Worm (Caenorhabditis elegans) whole organism, L4 larva: ENCODE results near the gene C50A2.3.
"Not testable (repeated sequence)": the region's sequence is repeated elsewhere in the genome, so short reads cannot be mapped to it uniquely, and the experiment has no call there.

Source experiments
- ceh-44 ChIP-seq: fragments of 200-800 bp; sonication (Bioruptor generic); IDR thresholded peaks from 2 replicates; pipeline ENCODE4 v1.3.6; 2022; ENCODE audit warnings: missing genetic modification reagents, missing genetic modification characterization, missing compliant biosample characterization
- ceh-82 ChIP-seq: sonication (generic microtip); optimal IDR thresholded peaks from 2 replicates; lab custom pipeline; 2017; ENCODE audit warnings: missing biosample characterization, missing genetic modification characterization
- nhr-237 ChIP-seq: sonication (generic microtip); optimal IDR thresholded peaks from 2 replicates; lab custom pipeline; 2017; ENCODE audit warnings: missing biosample characterization, missing genetic modification characterization
- unc-39 ChIP-seq: sonication (generic microtip); optimal IDR thresholded peaks from 2 replicates; lab custom pipeline; 2017; ENCODE audit warnings: missing biosample characterization, missing genetic modification characterization
- unc-62 ChIP-seq, 3 experiments: fragments of 150-350 bp in 1 of 3; sonication (generic microtip); optimal IDR thresholded peaks in 2 of 3; peaks in 1 of 3; 1 replicate in 1 of 3; 2 replicates in 2 of 3; lab custom pipeline; 2014 to 2017; ENCODE audit warnings: missing biosample characterization in 3 of 3, missing genetic modification characterization in 3 of 3, missing genetic modification reagents in 3 of 3, missing genotype in 1 of 3

ce11 chrIV:1187502-1187901, 29.7 kb upstream of the C50A2.3 start, which contains the start of gene mdt-20:
- TF ChIP-seq unc-62 (GFP tag; optimal IDR thresholded peaks at IDR 0.05 in 1 of 2; lab: Kevin White, UChicago); unc-62 (tag; optimal IDR thresholded peaks at IDR 0.05; lab: Kevin White, UChicago); nhr-237 (tag; lab: Kevin White, UChicago); unc-39 (tag; lab: Kevin White, UChicago); ceh-82 (tag; lab: Kevin White, UChicago); ceh-44: not testable (repeated sequence)
